Fruit fly (Drosophila melanogaster) whole organism, embryonic: ENCODE data around the gene CG42232.

ENCODE experiments used
- Ada2b ChIP-seq: fragments of 200-800 bp; sonication (Bioruptor generic); IDR thresholded peaks from 2 replicates; pipeline ENCODE4 v1.3.6; 2022; ENCODE audit warnings: missing biosample characterization, missing genetic modification characterization
- CG1024 ChIP-seq: fragments of 200-800 bp; sonication (Bioruptor generic); IDR thresholded peaks from 2 replicates; pipeline ENCODE4 v1.3.6; 2022; ENCODE audit warnings: missing biosample characterization, missing genetic modification characterization
- CG10565 ChIP-seq: fragments of 200-800 bp; sonication (Bioruptor generic); optimal IDR thresholded peaks from 3 replicates; lab custom pipeline; 2016; ENCODE audit warnings: missing biosample characterization, mild to moderate bottlenecking, missing genetic modification characterization
- CG11247 ChIP-seq: fragments of 200-800 bp; sonication (Bioruptor generic); IDR thresholded peaks from 2 replicates; pipeline ENCODE4 v1.3.6; 2022; ENCODE audit warnings: missing biosample characterization, missing genetic modification characterization
- CG13424 ChIP-seq: fragments of 200-800 bp; sonication (Bioruptor generic); optimal IDR thresholded peaks from 2 replicates; lab custom pipeline; 2019; ENCODE audit warnings: missing biosample characterization, mild to moderate bottlenecking, missing genetic modification characterization, moderate library complexity
- CG14441 ChIP-seq: fragments of 200-800 bp; sonication (Bioruptor generic); IDR thresholded peaks from 2 replicates; pipeline ENCODE4 v1.3.6; 2022; ENCODE audit warnings: missing biosample characterization, missing genetic modification characterization
- CG14860 ChIP-seq: fragments of 200-800 bp; sonication (Bioruptor generic); IDR thresholded peaks from 3 replicates; pipeline ENCODE4 v1.3.6; 2022; ENCODE audit warnings: missing biosample characterization, missing genetic modification characterization; ENCODE audit not compliant: partially characterized antibody
- CG15269 ChIP-seq: fragments of 200-800 bp; sonication (Bioruptor generic); optimal IDR thresholded peaks from 2 replicates; lab custom pipeline; 2018; ENCODE audit warnings: missing biosample characterization, mild to moderate bottlenecking, missing genetic modification characterization, moderate library complexity
- CG1529 ChIP-seq: fragments of 200-800 bp; sonication (Bioruptor generic); optimal IDR thresholded peaks from 3 replicates; lab custom pipeline; 2018; ENCODE audit warnings: missing biosample characterization, missing genetic modification characterization
- CG17328 ChIP-seq: fragments of 200-800 bp; sonication (Bioruptor generic); IDR thresholded peaks from 2 replicates; pipeline ENCODE4 v1.3.6; 2022; ENCODE audit warnings: missing biosample characterization, missing genetic modification characterization
- CG18476 ChIP-seq: fragments of 200-800 bp; sonication (Bioruptor generic); optimal IDR thresholded peaks from 2 replicates; lab custom pipeline; 2016; ENCODE audit warnings: missing biosample characterization, mild to moderate bottlenecking, missing genetic modification characterization
- CG3065 ChIP-seq: fragments of 200-800 bp; sonication (Bioruptor generic); optimal IDR thresholded peaks from 2 replicates; lab custom pipeline; 2016; ENCODE audit warnings: missing biosample characterization, missing genetic modification characterization
- CG3847 ChIP-seq: fragments of 200-800 bp; sonication (Bioruptor generic); IDR thresholded peaks from 2 replicates; pipeline ENCODE4 v1.3.6; 2022; ENCODE audit warnings: missing biosample characterization, missing genetic modification characterization
- CG4328 ChIP-seq: fragments of 200-800 bp; sonication (Bioruptor generic); optimal IDR thresholded peaks from 3 replicates; lab custom pipeline; 2017; ENCODE audit warnings: missing biosample characterization, missing genetic modification reagents, missing genetic modification characterization
- CG4707 ChIP-seq: fragments of 200-800 bp; sonication (Bioruptor generic); optimal IDR thresholded peaks from 2 replicates; lab custom pipeline; 2018; ENCODE audit warnings: missing biosample characterization, mild to moderate bottlenecking, missing genetic modification characterization, moderate library complexity
- CG4820 ChIP-seq: fragments of 200-800 bp; sonication (Bioruptor generic); optimal IDR thresholded peaks from 3 replicates; lab custom pipeline; 2016; ENCODE audit warnings: missing biosample characterization, missing genetic modification characterization
- CG6791 ChIP-seq: fragments of 200-800 bp; sonication (Bioruptor generic); IDR thresholded peaks from 3 replicates; pipeline ENCODE4 v1.3.6; 2022; ENCODE audit warnings: missing biosample characterization, missing genetic modification characterization; ENCODE audit not compliant: partially characterized antibody
- CG7786 ChIP-seq: fragments of 200-800 bp; sonication (Bioruptor generic); optimal IDR thresholded peaks from 2 replicates; lab custom pipeline; 2016; ENCODE audit warnings: missing biosample characterization, missing genetic modification characterization
- CG7839 ChIP-seq: fragments of 200-800 bp; sonication (Bioruptor generic); optimal IDR thresholded peaks from 3 replicates; lab custom pipeline; 2018; ENCODE audit warnings: missing biosample characterization, mild to moderate bottlenecking, missing genetic modification characterization, moderate library complexity
- CG9876 ChIP-seq: fragments of 200-800 bp; sonication (Bioruptor generic); optimal IDR thresholded peaks from 2 replicates; lab custom pipeline; 2016; ENCODE audit warnings: missing biosample characterization, missing genetic modification characterization
- Dll ChIP-seq: fragments of 200-800 bp; sonication (Bioruptor generic); IDR thresholded peaks from 4 replicates; pipeline ENCODE4 v1.3.6; 2022; ENCODE audit warnings: missing biosample characterization, missing genetic modification characterization; ENCODE audit not compliant: partially characterized antibody
- Ets65A ChIP-seq: fragments of 200-800 bp; sonication (Bioruptor generic); peaks from one replicate; lab custom pipeline; 2016; ENCODE audit warnings: missing biosample characterization, missing genetic modification characterization
- HLH54F ChIP-seq: fragments of 200-800 bp; sonication (Bioruptor generic); optimal IDR thresholded peaks from 3 replicates; lab custom pipeline; 2016; ENCODE audit warnings: missing biosample characterization, missing genetic modification characterization
- Hmr ChIP-seq: fragments of 200-800 bp; sonication (Bioruptor generic); optimal IDR thresholded peaks from 3 replicates; lab custom pipeline; 2017; ENCODE audit warnings: mild to moderate bottlenecking, missing biosample characterization, missing genetic modification reagents, missing genetic modification characterization
- Lim3 ChIP-seq: fragments of 200-800 bp; sonication (Bioruptor generic); IDR thresholded peaks from 2 replicates; pipeline ENCODE4 v1.3.6; 2022; ENCODE audit warnings: missing biosample characterization, missing genetic modification characterization
- MBD-R2 ChIP-seq: fragments of 200-800 bp; sonication (Bioruptor generic); IDR thresholded peaks from 2 replicates; pipeline ENCODE4 v1.3.6; 2022; ENCODE audit warnings: missing biosample characterization, missing genetic modification characterization
- Nf-YB ChIP-seq: fragments of 200-800 bp; sonication (Bioruptor generic); optimal IDR thresholded peaks from 3 replicates; lab custom pipeline; 2019; ENCODE audit warnings: missing biosample characterization, mild to moderate bottlenecking, missing genetic modification characterization, moderate library complexity
- Sin3A ChIP-seq: fragments of >200 bp; optimal IDR thresholded peaks from 2 replicates; lab custom pipeline; 2018
- ara ChIP-seq: fragments of 200-800 bp; sonication (Bioruptor generic); IDR thresholded peaks from 2 replicates; pipeline ENCODE4 v1.3.6; 2022; ENCODE audit warnings: missing biosample characterization, missing genetic modification characterization
- ems ChIP-seq: fragments of 200-800 bp; sonication (Bioruptor generic); optimal IDR thresholded peaks from 3 replicates; lab custom pipeline; 2016; ENCODE audit warnings: missing biosample characterization, missing genetic modification characterization
- gsb ChIP-seq: fragments of 200-800 bp; sonication (Bioruptor generic); IDR thresholded peaks from 2 replicates; pipeline ENCODE4 v1.3.6; 2022; ENCODE audit warnings: missing biosample characterization, missing genetic modification characterization
- insv ChIP-seq, 2 experiments: fragments of 200-800 bp; sonication (Bioruptor generic); optimal IDR thresholded peaks; 3 replicates each; lab custom pipeline; 2016 to 2018; ENCODE audit warnings: missing biosample characterization in 2 of 2, missing genetic modification characterization in 2 of 2
- inv ChIP-seq: fragments of 200-800 bp; sonication (Bioruptor generic); IDR thresholded peaks from 2 replicates; pipeline ENCODE4 v1.3.6; 2022; ENCODE audit warnings: missing biosample characterization, missing genetic modification characterization; ENCODE audit not compliant: partially characterized antibody
- luna ChIP-seq: fragments of 200-800 bp; sonication (Bioruptor generic); optimal IDR thresholded peaks from 2 replicates; lab custom pipeline; 2016; ENCODE audit warnings: missing biosample characterization, missing genetic modification characterization
- nerfin-2 ChIP-seq: fragments of 200-800 bp; sonication (Bioruptor generic); IDR thresholded peaks from 2 replicates; pipeline ENCODE4 v1.3.6; 2022; ENCODE audit warnings: missing biosample characterization, missing genetic modification characterization; ENCODE audit not compliant: partially characterized antibody
- rib ChIP-seq: fragments of 200-800 bp; sonication (Bioruptor generic); IDR thresholded peaks from 2 replicates; pipeline ENCODE4 v1.3.6; 2022; ENCODE audit warnings: missing biosample characterization, missing genetic modification characterization
- sim ChIP-seq: fragments of 200-800 bp; sonication (Bioruptor generic); IDR thresholded peaks from 2 replicates; pipeline ENCODE4 v1.3.6; 2022; ENCODE audit warnings: missing biosample characterization, missing genetic modification characterization
- sqz ChIP-seq: fragments of 200-800 bp; sonication (Bioruptor generic); optimal IDR thresholded peaks from 3 replicates; lab custom pipeline; 2018; ENCODE audit warnings: missing biosample characterization, mild to moderate bottlenecking, missing genetic modification characterization
- tgo ChIP-seq: fragments of 200-800 bp; sonication (Bioruptor generic); IDR thresholded peaks from 3 replicates; pipeline ENCODE4 v1.3.6; 2022; ENCODE audit warnings: missing biosample characterization, missing genetic modification characterization
- toy ChIP-seq: fragments of 200-800 bp; sonication (Bioruptor generic); IDR thresholded peaks from 2 replicates; pipeline ENCODE4 v1.3.6; 2022; ENCODE audit warnings: missing biosample characterization, missing genetic modification characterization
- tx ChIP-seq: fragments of 200-800 bp; sonication (Bioruptor generic); optimal IDR thresholded peaks from 2 replicates; lab custom pipeline; 2016; ENCODE audit warnings: missing biosample characterization, missing genetic modification characterization
- wdn ChIP-seq: fragments of 200-800 bp; sonication (Bioruptor generic); IDR thresholded peaks from 2 replicates; pipeline ENCODE4 v1.3.6; 2022; ENCODE audit warnings: missing biosample characterization, missing genetic modification characterization
- zf30C ChIP-seq: fragments of 200-800 bp; sonication (Bioruptor generic); optimal IDR thresholded peaks from 3 replicates; lab custom pipeline; 2018; ENCODE audit warnings: missing biosample characterization, mild to moderate bottlenecking, missing genetic modification characterization

Gene CG42232

DNA sequence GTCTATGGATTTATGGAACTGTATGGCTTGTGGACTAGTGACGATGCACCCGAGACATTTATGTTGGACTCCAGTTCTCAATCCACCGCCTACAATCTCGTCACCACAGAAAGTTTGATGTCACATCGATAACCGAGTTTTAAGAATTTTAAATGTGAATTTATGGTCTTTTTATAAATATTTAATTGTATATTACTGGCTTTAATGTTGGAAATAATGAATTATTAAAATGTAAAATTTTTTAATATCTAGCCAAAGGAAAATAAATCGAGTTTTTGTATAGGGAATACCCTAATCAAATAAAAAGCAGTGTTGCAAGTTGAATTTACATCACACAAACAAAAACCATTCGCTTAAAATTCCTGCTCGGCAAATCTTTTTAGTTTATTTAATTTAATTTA is 36.8 kb downstream of the CG42232 start, which contains the start of gene Fntb (continued):
- TF ChIP-seq CG1024 (GFP tag; lab: Robert Waterston, UW) (0 out of 2 replicates have a peak, but pooled peaks have one; percentile 15), rib (no peak), tgo (GFP tag; lab: Robert Waterston, UW) (peak; percentile 76), CG7839 (no peak), CG7786 (peak; percentile 29), Ada2b (GFP tag; lab: Robert Waterston, UW) (0 out of 2 replicates have a peak, but pooled peaks have one; percentile 20), sim (GFP tag; lab: Robert Waterston, UW) (no peak), CG15269 (tag; lab: Kevin White, UChicago) (no peak), Hmr (GFP tag; lab: Kevin White, UChicago) (no peak), zf30C (GFP tag; lab: Kevin White, UChicago) (no peak), CG17328 (GFP tag; lab: Robert Waterston, UW) (0 out of 2 replicates have a peak, but pooled peaks have one; percentile 38), Nf-YB (GFP tag; lab: Kevin White, UChicago) (peak; percentile 55), tx (GFP tag; lab: Kevin White, UChicago) (no peak), CG4820 (peak; percentile 64), MBD-R2 (GFP tag; lab: Robert Waterston, UW) (peak; percentile 72), toy (GFP tag; lab: Robert Waterston, UW) (no peak), CG14441 (GFP tag; lab: Robert Waterston, UW) (peak; percentile 49; the same call in 1 of the 2 replicates), ara (no peak), CG13424 (tag; lab: Kevin White, UChicago) (peak; percentile 83), CG1529 (peak; percentile 38), nerfin-2 (GFP tag; lab: Robert Waterston, UW) (no peak), CG18476 (peak; percentile 65), ems (no peak), CG4328 (peak; percentile 53), Dll (GFP tag; lab: Robert Waterston, UW) (0 out of 4 replicates have a peak, but pooled peaks have one; percentile 27), insv (GFP tag; optimal IDR thresholded peaks at IDR 0.05; lab: Kevin White, UChicago) (no peak), CG6791 (GFP tag; lab: Robert Waterston, UW) (no peak), CG9876 (GFP tag; lab: Kevin White, UChicago) (no peak), Ets65A (GFP tag; lab: Kevin White, UChicago) (peak; percentile 95), gsb (GFP tag; lab: Robert Waterston, UW) (no peak), HLH54F (GFP tag; lab: Kevin White, UChicago) (peak; percentile 51), CG10565 (no peak), Sin3A (lab: Kevin White, UChicago) (no peak), inv (GFP tag; lab: Robert Waterston, UW) (no peak), CG4707 (no peak), CG11247 (GFP tag; lab: Robert Waterston, UW) (peak; percentile 40; the same call in 1 of the 2 replicates), CG14860 (GFP tag; lab: Robert Waterston, UW) (no peak), Lim3 (GFP tag; lab: Robert Waterston, UW) (no peak), wdn (GFP tag; lab: Robert Waterston, UW) (peak; percentile 41; the same call in 1 of the 2 replicates), CG3847 (GFP tag; lab: Robert Waterston, UW) (peak; percentile 76), luna (no peak), CG3065 (GFP tag; lab: Kevin White, UChicago) (peak; percentile 2), sqz (GFP tag; lab: Kevin White, UChicago) (no peak)
